Worm (Caenorhabditis elegans) whole organism, L1 larva: ENCODE results near the gene sre-55.

Experiments
- C16A3.4 ChIP-seq: fragments of 150-350 bp; optimal IDR thresholded peaks from 2 replicates; lab custom pipeline; 2014; ENCODE audit warnings: missing biosample characterization, missing genetic modification characterization
- ama-1 ChIP-seq: fragments of 150-350 bp; optimal IDR thresholded peaks from 2 replicates; lab custom pipeline; 2014
- blmp-1 ChIP-seq: fragments of 150-350 bp; optimal IDR thresholded peaks from 2 replicates; lab custom pipeline; 2014; ENCODE audit warnings: missing biosample characterization, missing genetic modification characterization
- ceh-8 ChIP-seq: fragments of 200-800 bp; sonication (Bioruptor generic); optimal IDR thresholded peaks from 2 replicates; lab custom pipeline; 2018; ENCODE audit warnings: mild to moderate bottlenecking, missing genetic modification characterization, moderate library complexity, missing compliant biosample characterization
- ceh-82 ChIP-seq, 3 experiments: fragments of 150-350 bp in 1 of 3; sonication (generic microtip) in 2 of 3; optimal IDR thresholded peaks; 2 replicates each; lab custom pipeline; 2014 to 2017; ENCODE audit warnings: missing biosample characterization in 3 of 3, missing genetic modification characterization in 3 of 3
- ces-1 ChIP-seq: fragments of 150-350 bp; optimal IDR thresholded peaks from 2 replicates; lab custom pipeline; 2014; ENCODE audit warnings: missing biosample characterization, missing genetic modification reagents, missing genetic modification characterization
- dsc-1 ChIP-seq: sonication (generic microtip); optimal IDR thresholded peaks from 2 replicates; lab custom pipeline; 2016; ENCODE audit warnings: mild to moderate bottlenecking, missing genetic modification characterization, missing compliant biosample characterization
- efl-1 ChIP-seq, 4 experiments: fragments of 150-350 bp; optimal IDR thresholded peaks in 3 of 4; peaks in 1 of 4; 1 replicate in 1 of 4; 2 replicates in 3 of 4; lab custom pipeline; 2014; ENCODE audit warnings: missing biosample characterization in 2 of 4, missing genetic modification characterization in 2 of 4, missing genetic modification reagents in 2 of 4
- egl-13 ChIP-seq: sonication (generic microtip); optimal IDR thresholded peaks from 2 replicates; lab custom pipeline; 2016; ENCODE audit warnings: missing genotype, missing genetic modification reagents, missing genetic modification characterization, missing compliant biosample characterization
- egl-27 ChIP-seq, 2 experiments: fragments of 150-350 bp in 1 of 2; sonication (generic microtip); optimal IDR thresholded peaks; 3 replicates each; lab custom pipeline; 2017 to 2018; ENCODE audit warnings: missing biosample characterization in 2 of 2, missing genetic modification characterization in 2 of 2, missing genetic modification reagents in 2 of 2
- ets-5 ChIP-seq: fragments of 200-800 bp; sonication (Bioruptor generic); IDR thresholded peaks from 2 replicates; pipeline ENCODE4 v1.3.6; 2022; ENCODE audit warnings: missing genetic modification characterization, missing compliant biosample characterization
- fkh-4 ChIP-seq: sonication (generic microtip); optimal IDR thresholded peaks from 2 replicates; lab custom pipeline; 2016; ENCODE audit warnings: missing compliant biosample characterization, missing genetic modification characterization, borderline replicate concordance
- fkh-8 ChIP-seq: sonication (generic microtip); optimal IDR thresholded peaks from 2 replicates; lab custom pipeline; 2016; ENCODE audit warnings: mild to moderate bottlenecking, missing genetic modification characterization, missing compliant biosample characterization
- grh-1 ChIP-seq: fragments of 200-800 bp; sonication (Bioruptor generic); IDR thresholded peaks from 2 replicates; pipeline ENCODE4 v1.3.6; 2022; ENCODE audit warnings: missing genetic modification reagents, missing genetic modification characterization, missing compliant biosample characterization
- hlh-4 ChIP-seq: sonication (generic microtip); optimal IDR thresholded peaks from 2 replicates; lab custom pipeline; 2016; ENCODE audit warnings: mild to moderate bottlenecking, missing genetic modification characterization, missing compliant biosample characterization
- irx-1 ChIP-seq: sonication (generic microtip); optimal IDR thresholded peaks from 2 replicates; lab custom pipeline; 2016; ENCODE audit warnings: missing genetic modification characterization, missing compliant biosample characterization
- jun-1 ChIP-seq: fragments of 150-350 bp; optimal IDR thresholded peaks from 2 replicates; lab custom pipeline; 2014; ENCODE audit warnings: missing biosample characterization, missing genetic modification reagents, missing genetic modification characterization
- lin-14 ChIP-seq: fragments of 200-800 bp; sonication (Bioruptor generic); optimal IDR thresholded peaks from 2 replicates; lab custom pipeline; 2018; ENCODE audit warnings: mild to moderate bottlenecking, missing genetic modification characterization, moderate library complexity, missing compliant biosample characterization
- lin-35 ChIP-seq, 2 experiments: fragments of 150-350 bp; optimal IDR thresholded peaks; 2 replicates each; lab custom pipeline; 2014; ENCODE audit warnings: missing biosample characterization in 2 of 2, missing genetic modification characterization in 2 of 2, missing genetic modification reagents in 2 of 2
- lir-3 ChIP-seq: sonication (generic microtip); optimal IDR thresholded peaks from 2 replicates; lab custom pipeline; 2016; ENCODE audit warnings: mild to moderate bottlenecking, missing genetic modification characterization, moderate library complexity, missing compliant biosample characterization; ENCODE audit not compliant: poor library complexity
- mab-9 ChIP-seq: fragments of 200-800 bp; sonication (Bioruptor generic); IDR thresholded peaks from 2 replicates; pipeline ENCODE4 v1.3.6; 2022; ENCODE audit warnings: missing genetic modification reagents, missing genetic modification characterization, missing compliant biosample characterization
- mdl-1 ChIP-seq, 2 experiments: fragments of 150-350 bp; optimal IDR thresholded peaks; 2 replicates each; lab custom pipeline; 2014 to 2017; ENCODE audit warnings: missing biosample characterization in 2 of 2, missing genetic modification characterization in 2 of 2, inconsistent platforms in 1 of 2
- mef-2 ChIP-seq: fragments of 150-350 bp; optimal IDR thresholded peaks from 2 replicates; lab custom pipeline; 2014; ENCODE audit warnings: missing biosample characterization, missing genetic modification characterization
- mep-1 ChIP-seq: fragments of 150-350 bp; optimal IDR thresholded peaks from 2 replicates; lab custom pipeline; 2014; ENCODE audit warnings: missing biosample characterization, missing genetic modification characterization
- nhr-20 ChIP-seq: sonication (generic microtip); optimal IDR thresholded peaks from 2 replicates; lab custom pipeline; 2016; ENCODE audit warnings: mild to moderate bottlenecking, missing genetic modification characterization, missing compliant biosample characterization
- nhr-71 ChIP-seq: sonication (generic microtip); optimal IDR thresholded peaks from 2 replicates; lab custom pipeline; 2016; ENCODE audit warnings: mild to moderate bottlenecking, missing genetic modification characterization, moderate library complexity, missing compliant biosample characterization
- nhr-77 ChIP-seq: fragments of 150-350 bp; optimal IDR thresholded peaks from 2 replicates; lab custom pipeline; 2014; ENCODE audit warnings: missing biosample characterization, missing genetic modification characterization
- nhr-90 ChIP-seq: sonication (generic microtip); optimal IDR thresholded peaks from 2 replicates; lab custom pipeline; 2016; ENCODE audit warnings: mild to moderate bottlenecking, missing genetic modification characterization, missing compliant biosample characterization; ENCODE audit not compliant: poor library complexity
- pqm-1 ChIP-seq: sonication (generic microtip); optimal IDR thresholded peaks from 3 replicates; lab custom pipeline; 2017; ENCODE audit warnings: missing biosample characterization, missing genetic modification characterization
- rnt-1 ChIP-seq: sonication (generic microtip); optimal IDR thresholded peaks from 2 replicates; lab custom pipeline; 2016; ENCODE audit warnings: mild to moderate bottlenecking, missing genetic modification characterization, moderate library complexity, missing compliant biosample characterization
- skn-1 ChIP-seq: fragments of 150-350 bp; optimal IDR thresholded peaks from 2 replicates; lab custom pipeline; 2014; ENCODE audit warnings: missing biosample characterization, missing genetic modification characterization
- snu-23 ChIP-seq: sonication (generic microtip); optimal IDR thresholded peaks from 2 replicates; lab custom pipeline; 2016; ENCODE audit warnings: missing genetic modification characterization, missing compliant biosample characterization
- sptf-1 ChIP-seq: fragments of 150-350 bp; optimal IDR thresholded peaks from 2 replicates; lab custom pipeline; 2014; ENCODE audit warnings: missing biosample characterization, missing genetic modification characterization
- sup-37 ChIP-seq: fragments of 200-800 bp; sonication (Bioruptor generic); optimal IDR thresholded peaks from 2 replicates; lab custom pipeline; 2018; ENCODE audit warnings: mild to moderate bottlenecking, missing genetic modification characterization, missing compliant biosample characterization
- swsn-7 ChIP-seq: sonication (generic microtip); optimal IDR thresholded peaks from 2 replicates; lab custom pipeline; 2016; ENCODE audit warnings: missing genetic modification characterization, missing compliant biosample characterization
- tlp-1 ChIP-seq: fragments of 150-350 bp; optimal IDR thresholded peaks from 2 replicates; lab custom pipeline; 2014; ENCODE audit warnings: missing biosample characterization, missing genetic modification characterization
- unc-130 ChIP-seq: fragments of 150-350 bp; optimal IDR thresholded peaks from 2 replicates; lab custom pipeline; 2017; ENCODE audit warnings: missing biosample characterization, missing genetic modification characterization, inconsistent platforms
- unc-30 ChIP-seq: sonication (generic microtip); optimal IDR thresholded peaks from 2 replicates; lab custom pipeline; 2017; ENCODE audit warnings: missing biosample characterization, missing genetic modification characterization
- unc-98 ChIP-seq: fragments of 200-800 bp; sonication (Bioruptor generic); IDR thresholded peaks from 2 replicates; pipeline ENCODE4 v1.3.6; 2022; ENCODE audit warnings: missing genetic modification characterization, missing compliant biosample characterization
- zag-1 ChIP-seq: fragments of 150-350 bp; optimal IDR thresholded peaks from 2 replicates; lab custom pipeline; 2014; ENCODE audit warnings: missing biosample characterization, missing genetic modification characterization
- ztf-4 ChIP-seq: fragments of 150-350 bp; optimal IDR thresholded peaks from 2 replicates; lab custom pipeline; 2014; ENCODE audit warnings: missing biosample characterization, missing genetic modification characterization

sre-55 gene

DNA sequence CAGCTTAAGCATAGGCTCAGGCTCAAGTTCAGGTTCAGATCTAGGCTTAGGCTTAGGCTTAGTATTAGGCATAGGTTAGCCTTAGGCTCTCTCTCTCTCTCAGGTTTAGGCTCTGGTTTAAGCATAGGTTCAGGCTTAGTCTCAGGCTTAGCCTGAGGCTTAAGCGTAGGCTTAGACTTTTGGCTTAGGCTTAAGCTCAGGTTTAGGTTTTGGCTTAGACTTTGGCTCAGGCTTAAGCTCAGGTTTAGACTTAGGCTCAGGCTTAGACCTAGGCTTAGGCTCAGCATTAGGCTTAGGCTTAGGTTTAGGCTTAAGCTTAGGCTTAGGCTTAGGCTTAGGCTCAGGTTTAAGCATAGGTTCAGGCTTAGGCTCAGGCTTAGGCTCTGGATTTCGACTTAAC, 14.6 kb downstream of the sre-55 start:
- no peak for TF ChIP-seq jun-1
- no peak for TF ChIP-seq rnt-1 (tag; lab: Kevin White, UChicago)
- TF ChIP-seq ces-1 (GFP tag; lab: Kevin White, UChicago), result no peak
- no peak for TF ChIP-seq unc-130 (tag; lab: Kevin White, UChicago)

DNA sequence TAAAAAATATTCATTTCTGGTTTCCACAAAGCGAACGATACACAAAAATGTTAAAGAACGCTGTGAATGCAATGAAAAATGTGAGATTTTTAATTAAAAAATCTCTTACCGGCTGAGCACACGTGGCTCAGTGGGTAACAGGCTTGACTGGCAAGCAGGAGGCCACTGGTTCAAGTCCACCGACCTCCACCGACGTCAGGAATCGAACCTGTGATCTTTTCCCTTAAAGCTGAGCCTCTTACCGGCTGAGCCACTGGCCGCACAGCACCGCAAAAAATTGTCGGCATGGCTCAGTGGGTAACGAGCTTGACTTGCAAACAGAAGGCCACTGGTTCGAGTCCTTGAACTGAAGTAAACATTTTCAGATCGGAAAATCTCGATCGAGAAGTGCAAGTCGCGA, 15.7 kb downstream of the sre-55 start, which contains the start of gene C44C11.6:
TSS of gene C44C11.6 (plus strand) at position 23 of the 400 bp plus-strand sequence.
- no peak for TF ChIP-seq mdl-1 (tag; optimal IDR thresholded peaks at IDR 0.05; lab: Kevin White, UChicago)
- TF ChIP-seq nhr-90 (tag; lab: Kevin White, UChicago), result no peak
- TF ChIP-seq sptf-1 (tag; lab: Kevin White, UChicago), result no peak
- no peak for TF ChIP-seq ztf-4
- no peak for TF ChIP-seq mef-2 (tag; lab: Kevin White, UChicago)
- TF ChIP-seq nhr-71 (tag; lab: Kevin White, UChicago), result peak; percentile 23
- no peak for TF ChIP-seq unc-98
- peak; percentile 23 for TF ChIP-seq rnt-1 (tag; lab: Kevin White, UChicago)
- no peak for TF ChIP-seq ceh-82 (tag; optimal IDR thresholded peaks at IDR 0.05; lab: Kevin White, UChicago)

DNA sequence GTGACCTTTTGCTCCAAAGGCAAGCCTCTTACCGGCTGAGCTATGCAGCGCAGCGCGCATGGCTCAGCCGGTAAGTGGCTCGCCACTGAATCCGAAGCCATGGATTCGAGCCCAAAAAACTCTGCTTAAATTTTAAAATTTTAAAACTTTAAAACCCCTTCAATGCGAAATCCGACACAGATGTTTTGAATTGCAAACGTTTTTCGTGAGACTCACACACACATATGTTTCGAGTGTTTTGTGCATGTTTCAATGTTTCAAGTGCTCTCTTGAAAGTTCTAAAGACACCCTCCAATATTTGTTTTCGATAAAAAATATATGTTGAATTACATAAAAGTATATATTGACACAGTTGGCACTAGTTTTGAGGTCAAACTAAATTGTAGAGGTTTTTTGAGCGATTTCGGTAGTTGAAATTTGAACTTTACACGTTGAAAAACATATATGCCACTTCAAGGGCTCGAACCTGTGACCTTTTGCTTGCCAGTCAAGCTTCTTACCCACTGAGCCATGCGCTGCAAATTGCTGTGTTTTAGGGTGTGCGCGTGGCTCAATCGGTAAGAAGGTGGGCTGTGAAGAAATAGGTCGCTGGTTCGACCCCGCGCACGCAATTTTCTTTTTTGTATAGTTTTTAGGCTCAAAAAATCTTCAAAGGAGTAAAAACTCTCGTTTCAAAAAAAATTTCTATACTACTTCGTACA, 17.3 kb downstream of the sre-55 start:
- TF ChIP-seq dsc-1 (tag; lab: Kevin White, UChicago) (peak; percentile 82), lin-14 (GFP tag; lab: Kevin White, UChicago) (peak; percentile 7), fkh-4 (tag; lab: Kevin White, UChicago) (peak; percentile 74), unc-30 (tag; lab: Kevin White, UChicago) (no peak), efl-1 (optimal IDR thresholded peaks at IDR 0.05; lab: Kevin White, UChicago) (no peak), efl-1 (GFP tag; optimal IDR thresholded peaks at IDR 0.05 in 1 of 2; lab: Kevin White, UChicago) (peak in 1 of 2 experiments; percentile 83), mdl-1 (tag; optimal IDR thresholded peaks at IDR 0.05; lab: Kevin White, UChicago) (no peak), ets-5 (0 out of 2 replicates have a peak, but pooled peaks have one; percentile 59), egl-27 (tag; optimal IDR thresholded peaks at IDR 0.05; lab: Kevin White, UChicago) (no peak), lir-3 (tag; lab: Kevin White, UChicago) (peak; percentile 19)

DNA sequence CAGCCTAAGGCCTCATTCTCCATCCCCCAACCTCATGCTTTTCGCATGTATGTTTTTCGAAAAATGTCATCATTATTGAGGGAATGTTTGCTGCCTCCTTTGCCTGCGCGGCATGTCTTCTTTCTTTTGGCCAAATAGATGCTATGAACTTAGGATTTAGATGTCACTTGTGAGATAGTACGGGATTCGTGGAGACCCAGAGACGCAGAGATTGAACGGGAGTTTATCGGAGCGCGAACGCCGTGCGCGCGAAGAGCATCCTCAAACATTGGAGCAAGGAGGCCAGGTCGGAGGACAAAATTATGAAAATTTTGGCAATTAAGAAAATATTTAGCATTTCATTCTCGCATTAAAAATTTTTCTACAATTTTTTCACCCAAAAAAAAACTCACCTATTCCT, 19.9 kb downstream of the sre-55 start:
- peak; percentile 14 for TF ChIP-seq lin-14 (GFP tag; lab: Kevin White, UChicago)
- TF ChIP-seq ztf-4, result no peak
- TF ChIP-seq, all 84 proteins: peak for 1

DNA sequence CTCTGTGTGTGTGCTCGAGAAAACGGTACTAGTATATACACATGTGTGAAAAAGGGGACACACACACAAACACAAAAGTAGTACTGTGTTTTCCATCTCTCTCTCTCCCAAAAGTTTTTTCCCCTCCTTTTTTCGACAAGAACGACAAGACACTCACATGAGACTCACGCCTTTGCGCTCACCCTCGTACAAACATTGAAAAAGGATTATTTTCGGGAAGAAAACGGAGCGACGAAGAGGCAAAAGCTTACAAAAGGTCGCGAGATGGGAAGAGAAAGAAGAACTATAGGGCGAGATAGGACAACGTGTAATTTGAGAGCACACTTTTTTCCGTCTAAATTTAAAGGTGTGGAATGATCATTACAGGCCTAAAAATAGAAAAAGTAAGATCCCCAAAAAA, 20.8 kb downstream of the sre-55 start:
- TF ChIP-seq mef-2 (tag; lab: Kevin White, UChicago), result no peak
- TF ChIP-seq mep-1 (tag; lab: Kevin White, UChicago), result no peak
- no peak for TF ChIP-seq fkh-8 (tag; lab: Kevin White, UChicago)
- TF ChIP-seq zag-1 (tag; lab: Kevin White, UChicago), result no peak
- TF ChIP-seq nhr-90 (tag; lab: Kevin White, UChicago), result no peak
- TF ChIP-seq sptf-1 (tag; lab: Kevin White, UChicago), result no peak
- no peak for TF ChIP-seq rnt-1 (tag; lab: Kevin White, UChicago)
- no peak for TF ChIP-seq egl-13
- peak; percentile 7 for TF ChIP-seq nhr-20 (tag; lab: Kevin White, UChicago)
- peak in 1 of 2 experiments; percentile 33 for TF ChIP-seq lin-35 (GFP tag; optimal IDR thresholded peaks at IDR 0.05; lab: Kevin White, UChicago)
- no peak for TF ChIP-seq C16A3.4
- no peak for TF ChIP-seq tlp-1
- no peak for TF ChIP-seq ceh-8 (GFP tag; lab: Kevin White, UChicago)
- no peak for TF ChIP-seq blmp-1 (tag; lab: Kevin White, UChicago)
- TF ChIP-seq mab-9 (GFP tag; lab: Robert Waterston, UW), result no peak
- TF ChIP-seq hlh-4, result no peak
- no peak for TF ChIP-seq ama-1 (lab: Kevin White, UChicago)
- no peak for TF ChIP-seq snu-23 (GFP tag; lab: Kevin White, UChicago)
- peak; percentile 44 for TF ChIP-seq nhr-77 (tag; lab: Kevin White, UChicago)
- TF ChIP-seq efl-1 (optimal IDR thresholded peaks at IDR 0.05; lab: Kevin White, UChicago), result no peak
- TF ChIP-seq efl-1 (GFP tag; optimal IDR thresholded peaks at IDR 0.05 in 1 of 2; lab: Kevin White, UChicago), result no peak
- TF ChIP-seq swsn-7 (tag; lab: Kevin White, UChicago), result no peak
- peak; percentile 37 for TF ChIP-seq lin-14 (GFP tag; lab: Kevin White, UChicago)
- no peak for TF ChIP-seq unc-30 (tag; lab: Kevin White, UChicago)
- peak; percentile 39 for TF ChIP-seq sup-37 (GFP tag; lab: Kevin White, UChicago)
- no peak for TF ChIP-seq grh-1 (GFP tag; lab: Robert Waterston, UW)
- no peak for TF ChIP-seq ces-1 (GFP tag; lab: Kevin White, UChicago)
- TF ChIP-seq skn-1 (tag; lab: Kevin White, UChicago), result no peak
- TF ChIP-seq irx-1 (tag; lab: Kevin White, UChicago), result no peak
- TF ChIP-seq pqm-1, result no peak
- no peak for TF ChIP-seq ztf-4
